Fruit fly (Drosophila melanogaster) Kc167 (cell line): ENCODE data around the gene Cngl.

Experiments
- h ChIP-seq: fragments of >200 bp; optimal IDR thresholded peaks from 3 replicates; lab custom pipeline; 2018; ENCODE audit warnings: missing external identifiers
- insv ChIP-seq: fragments of >200 bp; optimal IDR thresholded peaks from 3 replicates; lab custom pipeline; 2018; ENCODE audit warnings: missing external identifiers

DNA sequence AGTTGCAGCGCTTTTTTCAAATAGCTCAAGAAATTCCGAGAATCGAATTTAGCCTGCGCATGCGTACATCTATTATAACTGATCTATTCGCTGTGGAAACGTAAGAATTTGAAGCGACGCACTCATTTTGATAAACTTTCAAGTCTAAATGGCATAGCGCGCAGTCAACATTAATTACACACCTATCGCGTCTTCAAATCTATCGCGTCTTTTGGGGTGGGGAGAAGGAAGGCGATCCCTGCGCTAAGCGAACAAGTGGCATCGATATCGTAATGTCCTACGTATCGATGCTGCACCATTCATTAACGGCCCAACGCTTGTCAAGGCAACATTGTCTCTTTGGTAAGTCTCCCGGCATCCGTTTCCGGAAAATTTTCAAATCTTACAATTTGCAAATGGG, 34.7 kb upstream of the Cngl start, which contains the start of gene CG6324:
- no peak for TF ChIP-seq h (lab: Kevin White, UChicago)
- TF ChIP-seq insv (lab: Kevin White, UChicago), result no peak
